ENCODE assay signal across 1 fruit fly cellular context in the genomic region with DNA sequence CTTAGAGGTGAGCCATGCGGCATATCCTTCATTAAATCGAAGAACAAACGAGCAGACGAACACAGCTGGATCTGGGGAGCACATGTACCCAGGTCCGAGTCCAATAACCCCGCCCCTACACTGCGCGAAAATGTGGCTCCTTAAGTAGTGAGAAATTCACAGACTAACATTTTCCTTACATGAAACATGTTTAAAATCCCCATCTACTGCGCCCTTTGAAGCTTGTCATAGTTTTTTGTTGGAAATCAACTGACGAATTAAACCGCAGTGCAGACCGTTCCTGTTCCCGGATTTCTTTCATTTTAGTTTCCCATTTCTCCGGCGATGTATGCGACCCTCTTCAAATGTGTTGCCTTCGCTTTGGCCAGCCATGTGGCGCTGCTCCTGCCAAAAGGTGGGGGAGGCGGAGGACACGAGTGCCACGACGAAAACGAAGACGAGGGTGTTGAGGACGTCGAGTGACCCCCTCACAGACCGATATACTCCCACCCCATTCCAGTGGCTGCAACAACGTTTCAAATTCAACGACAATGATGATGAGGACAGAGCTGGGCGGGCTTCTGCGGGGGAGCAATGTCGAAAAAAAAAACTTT.
TF ChIP-seq lines count a peak whose summit lies in the region.

No protein-coding gene starts in this region.

TF ChIP-seq in whole organism, embryonic, 481 proteins besides CTCF, POLR2A, EP300 and RAD21 (continued from another document):
- TF ChIP-seq lov (optimal IDR thresholded peaks at IDR 0.05; lab: Kevin White, UChicago) = no peak
- TF ChIP-seq lov (GFP tag; IDR thresholded peaks at IDR 0.05; lab: Robert Waterston, UW) = 0 out of 3 replicates have a peak, but pooled peaks have one; percentile 19
- peak; percentile 69 for TF ChIP-seq danr (GFP tag; IDR thresholded peaks at IDR 0.05; lab: Robert Waterston, UW)
- TF ChIP-seq Nf-YA (GFP tag; IDR thresholded peaks at IDR 0.05; lab: Robert Waterston, UW) = 0 out of 2 replicates have a peak, but pooled peaks have one; percentile 34
- TF ChIP-seq bowl (GFP tag; IDR thresholded peaks at IDR 0.05; lab: Robert Waterston, UW) = peak; percentile 16; the same call in 1 of the 2 replicates
- peak; percentile 42 for TF ChIP-seq CG30403 (GFP tag; optimal IDR thresholded peaks at IDR 0.05; lab: Kevin White, UChicago)
